Worm (Caenorhabditis elegans) whole organism, L3 larva: ENCODE results near the gene dkf-2.

ENCODE experiments used
- R02D3.7 ChIP-seq: fragments of 150-350 bp; optimal IDR thresholded peaks from 2 replicates; lab custom pipeline; 2014; ENCODE audit warnings: missing biosample characterization, missing genetic modification characterization
- ZK546.5 ChIP-seq: sonication (generic microtip); optimal IDR thresholded peaks from 2 replicates; lab custom pipeline; 2017; ENCODE audit warnings: missing biosample characterization, missing genetic modification characterization
- ceh-16 ChIP-seq: sonication (generic microtip); optimal IDR thresholded peaks from 2 replicates; lab custom pipeline; 2017; ENCODE audit warnings: missing biosample characterization, missing genetic modification characterization
- ceh-28 ChIP-seq: fragments of 150-350 bp; optimal IDR thresholded peaks from 2 replicates; lab custom pipeline; 2014; ENCODE audit warnings: missing biosample characterization, missing genetic modification reagents, missing genetic modification characterization
- ceh-82 ChIP-seq: fragments of 150-350 bp; optimal IDR thresholded peaks from 2 replicates; lab custom pipeline; 2014; ENCODE audit warnings: missing biosample characterization, missing genetic modification characterization
- ceh-9 ChIP-seq: sonication (generic microtip); optimal IDR thresholded peaks from 2 replicates; lab custom pipeline; 2018; ENCODE audit warnings: missing biosample characterization, missing genetic modification characterization
- daf-12 ChIP-seq: fragments of 150-350 bp; optimal IDR thresholded peaks from 2 replicates; lab custom pipeline; 2014; ENCODE audit warnings: missing biosample characterization, missing genetic modification reagents, missing genetic modification characterization
- egl-27 ChIP-seq: sonication (generic microtip); optimal IDR thresholded peaks from 4 replicates; lab custom pipeline; 2017; ENCODE audit warnings: missing biosample characterization, missing genetic modification reagents, missing genetic modification characterization
- egl-5 ChIP-seq: fragments of 150-350 bp; optimal IDR thresholded peaks from 2 replicates; lab custom pipeline; 2017; ENCODE audit warnings: missing biosample characterization, missing genetic modification reagents, missing genetic modification characterization, inconsistent platforms
- elt-1 ChIP-seq: fragments of 150-350 bp; optimal IDR thresholded peaks from 2 replicates; lab custom pipeline; 2014; ENCODE audit warnings: missing biosample characterization, missing genetic modification characterization
- elt-2 ChIP-seq: sonication (generic microtip); optimal IDR thresholded peaks from 2 replicates; lab custom pipeline; 2016; ENCODE audit warnings: missing genetic modification reagents, mild to moderate bottlenecking, missing genetic modification characterization, missing compliant biosample characterization
- elt-3 ChIP-seq, 3 experiments: fragments of 150-350 bp in 1 of 3; sonication (generic microtip) in 2 of 3; optimal IDR thresholded peaks; 2 replicates in 2 of 3; 4 replicates in 1 of 3; lab custom pipeline; 2014 to 2017; ENCODE audit warnings: missing biosample characterization in 3 of 3, missing genetic modification characterization in 3 of 3
- eor-1 ChIP-seq, 2 experiments: fragments of 150-350 bp; optimal IDR thresholded peaks; 2 replicates each; lab custom pipeline; 2014 to 2018; ENCODE audit warnings: missing biosample characterization in 2 of 2, missing genetic modification characterization in 2 of 2
- fkh-2 ChIP-seq: fragments of 150-350 bp; optimal IDR thresholded peaks from 2 replicates; lab custom pipeline; 2014; ENCODE audit warnings: missing biosample characterization, missing genetic modification reagents, missing genetic modification characterization
- fos-1 ChIP-seq: fragments of 150-350 bp; optimal IDR thresholded peaks from 2 replicates; lab custom pipeline; 2014; ENCODE audit warnings: missing biosample characterization, missing genetic modification characterization
- lin-15B ChIP-seq: fragments of 150-350 bp; optimal IDR thresholded peaks from 2 replicates; lab custom pipeline; 2014; ENCODE audit warnings: missing biosample characterization, missing genetic modification characterization
- lin-39 ChIP-seq: fragments of 150-350 bp; optimal IDR thresholded peaks from 2 replicates; lab custom pipeline; 2018; ENCODE audit warnings: missing biosample characterization, missing genetic modification reagents, missing genetic modification characterization
- lsy-12 ChIP-seq: sonication (generic microtip); optimal IDR thresholded peaks from 2 replicates; lab custom pipeline; 2016; ENCODE audit warnings: mild to moderate bottlenecking, missing genetic modification characterization, missing compliant biosample characterization
- mdl-1 ChIP-seq: fragments of 150-350 bp; optimal IDR thresholded peaks from 2 replicates; lab custom pipeline; 2014; ENCODE audit warnings: missing biosample characterization, missing genetic modification characterization
- mml-1 ChIP-seq: fragments of 150-350 bp; sonication (generic microtip); optimal IDR thresholded peaks from 3 replicates; lab custom pipeline; 2014; ENCODE audit warnings: missing biosample characterization, missing genetic modification characterization
- nfya-1 ChIP-seq: sonication (generic microtip); optimal IDR thresholded peaks from 2 replicates; lab custom pipeline; 2017; ENCODE audit warnings: missing genetic modification characterization, mild to moderate bottlenecking, missing compliant biosample characterization, antibody characterized with exemption, moderate library complexity; ENCODE audit not compliant: insufficient read depth
- nhr-11 ChIP-seq: fragments of 150-350 bp; optimal IDR thresholded peaks from 2 replicates; lab custom pipeline; 2014; ENCODE audit warnings: missing biosample characterization, missing genetic modification characterization
- nhr-12 ChIP-seq: fragments of 150-350 bp; optimal IDR thresholded peaks from 2 replicates; lab custom pipeline; 2014; ENCODE audit warnings: missing biosample characterization, missing genetic modification characterization
- nhr-23 ChIP-seq: fragments of 150-350 bp; optimal IDR thresholded peaks from 2 replicates; lab custom pipeline; 2014; ENCODE audit warnings: missing biosample characterization, missing genetic modification reagents, missing genetic modification characterization
- nhr-237 ChIP-seq: fragments of 150-350 bp; optimal IDR thresholded peaks from 2 replicates; lab custom pipeline; 2014; ENCODE audit warnings: missing biosample characterization, missing genetic modification characterization
- nhr-28 ChIP-seq: fragments of 150-350 bp; optimal IDR thresholded peaks from 2 replicates; lab custom pipeline; 2014; ENCODE audit warnings: missing biosample characterization, missing genetic modification characterization
- nhr-43 ChIP-seq: sonication (generic microtip); optimal IDR thresholded peaks from 2 replicates; lab custom pipeline; 2016; ENCODE audit warnings: mild to moderate bottlenecking, missing genetic modification characterization, missing compliant biosample characterization; ENCODE audit not compliant: poor library complexity, severe bottlenecking
- nhr-67 ChIP-seq: fragments of 150-350 bp; optimal IDR thresholded peaks from 2 replicates; lab custom pipeline; 2014; ENCODE audit warnings: missing biosample characterization, missing genetic modification characterization
- nhr-76 ChIP-seq: fragments of 150-350 bp; sonication (generic microtip); optimal IDR thresholded peaks from 5 replicates; lab custom pipeline; 2014; ENCODE audit warnings: missing biosample characterization, missing genetic modification characterization
- pqm-1 ChIP-seq: fragments of 150-350 bp; optimal IDR thresholded peaks from 2 replicates; lab custom pipeline; 2017; ENCODE audit warnings: missing biosample characterization, missing genetic modification characterization, inconsistent platforms
- sea-2 ChIP-seq: fragments of 150-350 bp; sonication (generic microtip); optimal IDR thresholded peaks from 4 replicates; lab custom pipeline; 2014; ENCODE audit warnings: missing biosample characterization, missing genetic modification reagents, missing genetic modification characterization
- skn-1 ChIP-seq: fragments of 150-350 bp; optimal IDR thresholded peaks from 2 replicates; lab custom pipeline; 2014; ENCODE audit warnings: missing biosample characterization, missing genetic modification characterization
- snpc-4 ChIP-seq: fragments of 150-350 bp; optimal IDR thresholded peaks from 2 replicates; lab custom pipeline; 2014; ENCODE audit warnings: missing biosample characterization, missing genetic modification characterization
- tbx-2 ChIP-seq: sonication (generic microtip); optimal IDR thresholded peaks from 2 replicates; lab custom pipeline; 2016; ENCODE audit warnings: mild to moderate bottlenecking, missing genetic modification characterization, missing compliant biosample characterization
- unc-39 ChIP-seq: sonication (generic microtip); optimal IDR thresholded peaks from 4 replicates; lab custom pipeline; 2017; ENCODE audit warnings: missing biosample characterization, missing genetic modification characterization
- ztf-4 ChIP-seq: fragments of 150-350 bp; optimal IDR thresholded peaks from 2 replicates; lab custom pipeline; 2014; ENCODE audit warnings: missing biosample characterization, missing genetic modification characterization

dkf-2 gene

DNA sequence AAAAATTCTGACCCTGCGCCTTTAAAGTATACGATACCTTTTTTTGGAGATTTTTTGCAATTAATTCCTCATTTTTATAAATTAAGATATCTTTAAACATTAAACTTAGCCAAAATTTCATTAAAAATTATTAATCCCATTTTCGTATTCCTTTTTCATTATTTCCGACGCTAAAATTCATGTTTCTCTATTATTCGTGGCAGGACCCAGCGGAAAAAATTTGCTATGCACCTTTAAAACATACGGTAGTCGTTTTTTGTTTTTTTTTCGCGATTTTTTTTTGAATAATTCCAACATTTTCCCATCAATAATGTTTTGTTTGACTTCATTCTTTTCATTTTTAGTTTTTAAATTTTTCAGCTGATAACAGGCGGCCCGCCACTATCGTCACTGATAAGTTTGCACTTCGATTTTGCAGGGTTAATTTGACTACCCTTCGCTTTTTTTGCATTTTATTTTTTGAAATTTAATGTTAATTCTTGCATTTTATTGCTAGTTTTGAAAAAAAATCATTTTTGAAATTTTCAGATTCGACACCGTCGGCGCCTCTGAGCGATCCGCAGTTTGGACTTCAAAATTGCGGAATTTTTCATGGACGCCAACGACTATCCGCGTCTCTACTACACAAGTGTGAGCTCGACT lies at the start of gene dkf-2:
TSS of gene dkf-2 (plus strand) at position 592 of the 642 bp plus-strand sequence.
- TF ChIP-seq nhr-237 (tag; lab: Kevin White, UChicago) (no peak), ztf-4 (tag; lab: Kevin White, UChicago) (no peak), fkh-2 (tag; lab: Kevin White, UChicago) (no peak), sea-2 (GFP tag; lab: Kevin White, UChicago) (no peak), egl-5 (no peak), lin-39 (no peak), elt-2 (no peak), nhr-12 (tag; lab: Kevin White, UChicago) (no peak)

DNA sequence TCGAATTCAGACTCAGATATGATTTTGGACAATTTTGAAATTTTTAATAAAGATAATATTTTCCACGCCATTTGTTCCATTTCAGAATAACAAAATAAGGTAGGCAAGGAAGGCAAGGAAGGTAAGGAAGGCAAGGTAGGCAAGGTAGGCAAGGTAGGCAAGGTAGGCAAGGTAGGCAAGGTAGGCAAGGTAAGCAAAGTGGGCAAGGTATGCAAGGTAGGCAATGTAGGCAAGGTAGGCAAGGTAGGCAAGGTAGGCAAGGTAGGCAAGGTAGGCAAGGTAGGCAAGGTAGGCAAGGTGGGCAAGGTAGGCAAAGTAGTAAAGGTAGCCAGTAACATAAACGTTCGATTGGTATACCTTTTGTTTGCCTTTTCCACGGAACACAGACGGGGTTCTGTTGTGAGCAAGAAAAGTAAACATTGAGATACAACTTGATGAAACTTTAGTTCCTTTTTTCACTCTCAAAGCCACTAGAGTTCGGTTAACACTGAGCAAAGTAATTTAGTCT lies 47.6 kb upstream of the dkf-2 start, which contains the start of gene Y70C5C.1:
TSS of gene Y70C5C.1 (plus strand) at position 458 of the 508 bp plus-strand sequence.
- TF ChIP-seq eor-1 (tag; optimal IDR thresholded peaks at IDR 0.05; lab: Kevin White, UChicago) = no peak
- TF ChIP-seq mml-1 (tag; lab: Kevin White, UChicago) = no peak
- TF ChIP-seq elt-1 = no peak
- no peak for TF ChIP-seq lin-15B
- TF ChIP-seq snpc-4 (tag; lab: Kevin White, UChicago) = no peak
- TF ChIP-seq ztf-4 (tag; lab: Kevin White, UChicago) = no peak
- no peak for TF ChIP-seq ZK546.5 (tag; lab: Kevin White, UChicago)
- no peak for TF ChIP-seq nhr-76 (tag; lab: Kevin White, UChicago)
- TF ChIP-seq nhr-43 (tag; lab: Kevin White, UChicago) = no peak
- no peak for TF ChIP-seq daf-12 (tag; lab: Kevin White, UChicago)
- no peak for TF ChIP-seq egl-5
- no peak for TF ChIP-seq nhr-11
- no peak for TF ChIP-seq tbx-2 (tag; lab: Kevin White, UChicago)

DNA sequence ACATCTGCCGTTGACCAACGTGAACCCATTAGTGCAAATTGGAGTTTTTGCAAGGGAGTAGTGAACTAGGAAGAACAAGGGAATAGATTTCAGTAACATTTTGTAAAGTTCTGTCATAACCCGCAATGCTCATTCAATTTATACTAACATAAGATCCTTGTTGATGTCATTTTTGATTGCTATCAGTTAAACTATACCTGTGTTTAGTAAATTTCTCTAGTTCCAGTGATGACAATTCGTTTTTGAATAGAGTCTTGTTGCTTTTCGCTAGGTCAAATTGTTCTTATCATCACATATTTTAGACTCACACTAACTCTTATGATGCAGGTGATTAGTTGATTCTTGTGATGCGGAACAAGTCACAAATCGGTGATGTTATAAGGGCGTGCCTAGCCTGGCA lies 40.9 kb upstream of the dkf-2 start, which contains the start of gene clec-9:
TSS of gene clec-9 (minus strand) at position 101 of the 400 bp plus-strand sequence.
- TF ChIP-seq snpc-4 (tag; lab: Kevin White, UChicago) = no peak
- TF ChIP-seq ceh-82 = no peak
- no peak for TF ChIP-seq nhr-12 (tag; lab: Kevin White, UChicago)

DNA sequence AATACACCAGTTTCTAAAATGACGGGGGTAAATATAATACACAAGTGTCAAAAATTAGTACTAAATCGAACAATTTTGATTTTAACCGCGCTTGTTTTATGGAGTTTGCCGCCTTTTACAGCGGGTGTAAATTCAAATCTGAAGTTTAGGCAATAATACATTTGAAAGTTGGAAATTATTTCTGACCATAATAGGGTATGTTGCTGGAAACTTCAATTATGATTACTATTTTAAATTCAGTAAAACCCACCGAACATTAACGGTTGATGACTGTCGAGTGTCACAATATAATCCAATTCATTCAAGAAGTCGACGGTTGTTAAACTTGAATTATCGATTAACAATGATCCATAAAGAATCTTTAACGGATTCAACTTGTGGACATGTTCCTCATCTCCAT lies 33.6 kb upstream of the dkf-2 start:
- TF ChIP-seq elt-3 (tag; optimal IDR thresholded peaks at IDR 0.05; lab: Kevin White, UChicago) (no peak), lin-39 (no peak), skn-1 (tag; lab: Kevin White, UChicago) (no peak), ceh-16 (tag; lab: Kevin White, UChicago) (no peak), mdl-1 (no peak), pqm-1 (tag; lab: Kevin White, UChicago) (no peak), daf-12 (tag; lab: Kevin White, UChicago) (no peak), R02D3.7 (tag; lab: Kevin White, UChicago) (no peak), snpc-4 (tag; lab: Kevin White, UChicago) (no peak), ceh-28 (tag; lab: Kevin White, UChicago) (no peak), ceh-82 (no peak), ceh-9 (tag; lab: Kevin White, UChicago) (no peak), lsy-12 (tag; lab: Kevin White, UChicago) (no peak), nhr-43 (tag; lab: Kevin White, UChicago) (no peak), unc-39 (tag; lab: Kevin White, UChicago) (no peak), fkh-2 (tag; lab: Kevin White, UChicago) (no peak), mml-1 (tag; lab: Kevin White, UChicago) (no peak), egl-27 (tag; lab: Kevin White, UChicago) (no peak), nhr-23 (no peak)

DNA sequence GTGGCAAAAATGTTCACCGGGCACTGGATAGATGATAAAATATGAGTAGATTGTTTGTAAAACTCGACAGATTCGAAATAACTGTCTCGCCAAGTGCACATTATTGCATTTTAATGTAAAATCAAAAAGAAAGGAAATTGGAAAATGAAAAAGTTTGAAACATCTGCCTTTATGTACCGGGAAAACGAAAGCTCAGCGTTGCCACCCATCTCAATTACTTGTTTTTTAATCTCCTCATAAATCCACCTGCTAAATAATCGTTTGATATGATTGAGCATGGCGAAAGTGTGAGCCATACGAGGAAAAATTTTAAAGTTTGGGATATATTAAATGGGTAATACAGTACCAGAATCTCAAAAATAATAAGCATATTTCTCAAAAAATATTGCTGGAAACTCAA lies 30.8 kb upstream of the dkf-2 start, which contains the start of gene srh-137:
TSS of gene srh-137 (minus strand) at position 101 of the 400 bp plus-strand sequence.
- TF ChIP-seq fos-1 (tag; lab: Kevin White, UChicago) (no peak), ztf-4 (tag; lab: Kevin White, UChicago) (no peak), nfya-1 (tag; lab: Kevin White, UChicago) (no peak), lsy-12 (tag; lab: Kevin White, UChicago) (no peak), ceh-16 (tag; lab: Kevin White, UChicago) (no peak), nhr-28 (tag; lab: Kevin White, UChicago) (no peak), skn-1 (tag; lab: Kevin White, UChicago) (no peak), nhr-67 (tag; lab: Kevin White, UChicago) (no peak), elt-1 (no peak), lin-15B (no peak), ceh-9 (tag; lab: Kevin White, UChicago) (no peak), tbx-2 (tag; lab: Kevin White, UChicago) (no peak), elt-3 (tag; optimal IDR thresholded peaks at IDR 0.05; lab: Kevin White, UChicago) (no peak)
